Worm (Caenorhabditis elegans): Measurements from ENCODE around the gene srz-48.

- TF ChIP-seq him-1 (tag; optimal IDR thresholded peaks at IDR 0.05) (no peak), dao-5 (tag; optimal IDR thresholded peaks at IDR 0.05) (no peak)
Observed at ce11 chrV:17439406-17439805, 20.6 kb downstream of the srz-48 start, which contains the start of gene srh-154.

All from whole organism, L4/young adult.